Fruit fly (Drosophila melanogaster): ENCODE results near the gene sNPF.

The sNPF gene

dm6 chr2L:20091094-20091679, 63.5 kb downstream of the sNPF start, which contains the start of the genes CG10747 and Pyroxd1 (continued):
- peak; percentile 98 for TF ChIP-seq Chrac-16 (GFP tag; optimal IDR thresholded peaks at IDR 0.05)
- peak; percentile 43 for TF ChIP-seq Dref (GFP tag; IDR thresholded peaks at IDR 0.05)
- TF ChIP-seq pho (GFP tag; optimal IDR thresholded peaks at IDR 0.05): peak; percentile 97
- peak; percentile 99 for TF ChIP-seq CoRest (tag; optimal IDR thresholded peaks at IDR 0.05)
- TF ChIP-seq mam (GFP tag; optimal IDR thresholded peaks at IDR 0.05): peak; percentile 97
- TF ChIP-seq eve (GFP tag; optimal IDR thresholded peaks at IDR 0.05): no peak
- TF ChIP-seq Side (GFP tag; optimal IDR thresholded peaks at IDR 0.05): peak; percentile 91
- TF ChIP-seq CG9609 (GFP tag; optimal IDR thresholded peaks at IDR 0.05): peak; percentile 93
- TF ChIP-seq CG10543 (GFP tag; optimal IDR thresholded peaks at IDR 0.05): peak; percentile 98
- peak; percentile 95 for TF ChIP-seq CG14441 (GFP tag; IDR thresholded peaks at IDR 0.05)
- TF ChIP-seq Ets97D (GFP tag; optimal IDR thresholded peaks at IDR 0.05): peak; percentile 87

dm6 chr2L:20093794-20094193, 66.1 kb downstream of the sNPF start, which contains the start of the genes Taf13 and nesd:
Gene Taf13 (minus strand): TSS chr2L:20093849.
Gene nesd (plus strand): TSS chr2L:20093972.
- TF ChIP-seq Fer3 (tag; optimal IDR thresholded peaks at IDR 0.05) (no peak), otp (GFP tag; IDR thresholded peaks at IDR 0.05) (no peak), rib (GFP tag; IDR thresholded peaks at IDR 0.05) (peak; percentile 56; the same call in 1 of the 2 replicates), salm (tag; optimal IDR thresholded peaks at IDR 0.05) (no peak), CG3726 (GFP tag; IDR thresholded peaks at IDR 0.05) (no peak), ewg (GFP tag; optimal IDR thresholded peaks at IDR 0.05) (no peak), cwo (GFP tag; optimal IDR thresholded peaks at IDR 0.05) (no peak), gce (GFP tag; IDR thresholded peaks at IDR 0.05) (no peak), z (GFP tag; IDR thresholded peaks at IDR 0.05) (no peak), disco-r (GFP tag; optimal IDR thresholded peaks at IDR 0.05) (no peak), lab (GFP tag; optimal IDR thresholded peaks at IDR 0.05) (peak; percentile 20), Max (GFP tag; optimal IDR thresholded peaks at IDR 0.05) (peak; percentile 64), CG10274 (GFP tag; optimal IDR thresholded peaks at IDR 0.05) (no peak), dati (GFP tag; IDR thresholded peaks at IDR 0.05) (no peak), ac (GFP tag; optimal IDR thresholded peaks at IDR 0.05) (no peak), amos (GFP tag; IDR thresholded peaks at IDR 0.05; ENCODE audit: partially characterized antibody) (peak; percentile 56), CG13424 (tag; optimal IDR thresholded peaks at IDR 0.05) (peak; percentile 66), Blimp-1 (GFP tag; optimal IDR thresholded peaks at IDR 0.05) (no peak), CG11247 (GFP tag; IDR thresholded peaks at IDR 0.05) (no peak), ssp (GFP tag; IDR thresholded peaks at IDR 0.05) (0 out of 2 replicates have a peak, but pooled peaks have one; percentile 26), cas (GFP tag; IDR thresholded peaks at IDR 0.05) (no peak), nerfin-2 (GFP tag; IDR thresholded peaks at IDR 0.05; ENCODE audit: partially characterized antibody) (peak; percentile 64), CG30403 (GFP tag; optimal IDR thresholded peaks at IDR 0.05) (peak; percentile 62), CG10654 (GFP tag; optimal IDR thresholded peaks at IDR 0.05) (no peak), Optix (GFP tag; IDR thresholded peaks at IDR 0.05) (no peak), CHES-1-like (GFP tag; optimal IDR thresholded peaks at IDR 0.05) (peak; percentile 4), twi (tag; optimal IDR thresholded peaks at IDR 0.05) (peak; percentile 52), sug (tag; optimal IDR thresholded peaks at IDR 0.05) (peak; percentile 71), CG3995 (GFP tag; optimal IDR thresholded peaks at IDR 0.05) (peak; percentile 39), Nf-YC (tag; optimal IDR thresholded peaks at IDR 0.05) (peak; percentile 61), CG3281 (GFP tag; optimal IDR thresholded peaks at IDR 0.05) (peak; percentile 29), CrebB (tag; optimal IDR thresholded peaks at IDR 0.05) (no peak), Sox102F (GFP tag; optimal IDR thresholded peaks at IDR 0.05) (no peak), TFAM (GFP tag; optimal IDR thresholded peaks at IDR 0.05) (no peak), Awh (GFP tag; IDR thresholded peaks at IDR 0.05) (no peak), Mes4 (GFP tag; optimal IDR thresholded peaks at IDR 0.05) (no peak), Rx (GFP tag; IDR thresholded peaks at IDR 0.05) (no peak), NC2α (GFP tag; optimal IDR thresholded peaks at IDR 0.05) (no peak), abd-A (tag; optimal IDR thresholded peaks at IDR 0.05) (no peak)

All from whole organism, embryonic.